Worm (Caenorhabditis elegans): Measurements from ENCODE around the gene F23F1.5.

Gene F23F1.5

DNA sequence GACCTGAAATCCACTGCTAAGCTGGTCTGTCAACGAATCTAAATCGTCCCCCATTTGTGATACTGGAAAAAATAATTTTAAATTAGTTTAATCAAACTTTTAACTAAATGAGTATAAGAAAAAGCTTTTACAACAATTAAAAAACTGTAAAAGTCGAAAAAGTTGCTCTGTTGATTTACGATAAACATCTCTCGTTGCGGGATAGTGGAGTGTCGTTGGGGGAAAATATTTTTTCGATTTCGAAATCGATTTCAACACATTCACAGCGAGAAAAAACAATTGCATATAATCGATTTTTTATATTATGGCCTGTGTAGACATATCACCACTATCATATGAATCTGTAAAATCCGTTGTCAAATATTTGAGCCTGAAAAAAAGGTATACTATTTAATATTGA, at the start of gene F23F1.5, which contains the start of gene fbxc-54:
F23F1.5 (minus strand) TSS at position 64 of the 400 bp plus-strand sequence.
fbxc-54 (plus strand) TSS at position 199 of the 400 bp plus-strand sequence.
- TF ChIP-seq lsy-2 (tag; optimal IDR thresholded peaks at IDR 0.05) (peak in 1 of 2 experiments; percentile 58), mes-2 (tag; optimal IDR thresholded peaks at IDR 0.05; ENCODE audit: poor library complexity, severe bottlenecking) (peak; percentile 37), gei-8 (GFP tag; optimal IDR thresholded peaks at IDR 0.05) (no peak), R02D3.7 (tag; optimal IDR thresholded peaks at IDR 0.05) (peak; percentile 43), T20F7.1 (GFP tag; optimal IDR thresholded peaks at IDR 0.05) (peak; percentile 90), dve-1 (tag; optimal IDR thresholded peaks at IDR 0.05; ENCODE audit: insufficient read depth) (peak; percentile 18), dpl-1 (GFP tag; optimal IDR thresholded peaks at IDR 0.05) (peak; percentile 31), daf-16 (GFP tag; optimal IDR thresholded peaks at IDR 0.05) (no peak), daf-16 (tag; optimal IDR thresholded peaks at IDR 0.05) (peak; percentile 62), lin-15B (tag; optimal IDR thresholded peaks at IDR 0.05) (no peak), nhr-6 (tag; optimal IDR thresholded peaks at IDR 0.05) (peak; percentile 37), ceh-32 (tag; optimal IDR thresholded peaks at IDR 0.05; ENCODE audit: poor library complexity) (no peak)

DNA sequence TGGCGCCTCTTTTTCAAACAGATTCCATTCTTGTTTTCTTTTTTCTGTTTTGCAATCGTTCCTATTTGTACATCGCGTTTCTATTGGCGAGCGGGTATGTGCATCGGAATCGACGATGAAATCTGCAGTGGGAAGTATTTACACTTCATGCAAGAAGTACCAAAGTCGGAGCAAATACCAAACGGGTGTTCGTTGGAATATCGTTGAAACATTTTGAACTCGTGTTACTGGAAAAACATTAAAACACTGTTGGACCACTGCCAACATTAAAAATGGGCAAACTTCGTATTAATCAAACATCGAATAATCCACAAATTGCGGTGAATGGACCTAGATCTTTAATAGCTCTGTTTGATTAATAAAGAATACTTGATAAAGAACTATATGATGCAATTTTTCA, 47.8 kb upstream of the F23F1.5 start, which contains the start of gene C23H3.9:
C23H3.9 (minus strand) TSS at position 101 of the 400 bp plus-strand sequence.
- TF ChIP-seq dmd-8 (GFP tag; IDR thresholded peaks at IDR 0.05) (no peak), nhr-10 (tag; optimal IDR thresholded peaks at IDR 0.05) (no peak), mxl-3 (GFP tag; optimal IDR thresholded peaks at IDR 0.05) (no peak), nhr-77 (tag; optimal IDR thresholded peaks at IDR 0.05) (no peak), madf-9 (GFP tag; conservative IDR thresholded peaks at IDR 0.05) (no peak), arid-1 (GFP tag; conservative IDR thresholded peaks at IDR 0.05) (no peak), Y5F2A.4 (GFP tag; optimal IDR thresholded peaks at IDR 0.05) (no peak), nhr-6 (tag; optimal IDR thresholded peaks at IDR 0.05) (no peak), aly-2 (tag; optimal IDR thresholded peaks at IDR 0.05) (no peak), nhr-28 (tag; optimal IDR thresholded peaks at IDR 0.05) (no peak), dmd-6 (GFP tag; IDR thresholded peaks at IDR 0.05) (no peak), unc-62 (GFP tag; optimal IDR thresholded peaks at IDR 0.05 in 1 of 2) (no peak), unc-62 (tag; optimal IDR thresholded peaks at IDR 0.05) (no peak)

DNA sequence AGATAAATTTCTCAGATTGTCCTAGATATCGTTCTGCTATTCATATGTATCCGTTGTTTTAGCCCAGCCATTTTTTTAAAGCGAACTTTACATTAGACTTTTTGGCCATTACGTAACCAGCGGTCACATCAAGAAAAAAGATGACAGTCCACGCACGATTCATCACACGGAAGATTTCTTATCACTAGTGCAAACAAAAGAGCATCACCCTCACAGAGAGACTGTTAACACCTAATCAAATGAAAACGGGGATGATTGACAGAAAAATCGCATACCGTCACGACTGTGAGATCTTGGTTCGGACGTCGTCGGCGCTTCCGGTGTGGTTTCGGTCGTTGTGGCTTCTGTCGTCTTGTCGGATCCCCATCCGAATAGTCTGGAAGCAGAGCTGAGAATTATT, 45.3 kb upstream of the F23F1.5 start:
- peak; percentile 32 for TF ChIP-seq dve-1 (tag; optimal IDR thresholded peaks at IDR 0.05; ENCODE audit: insufficient read depth)
- TF ChIP-seq daf-16 (GFP tag; optimal IDR thresholded peaks at IDR 0.05): no peak
- no peak for TF ChIP-seq daf-16 (tag; optimal IDR thresholded peaks at IDR 0.05)
- TF ChIP-seq dmd-6 (GFP tag; IDR thresholded peaks at IDR 0.05): peak; percentile 66
- peak; percentile 64 for TF ChIP-seq pqm-1 (tag; optimal IDR thresholded peaks at IDR 0.05)
- TF ChIP-seq hlh-30 (tag; optimal IDR thresholded peaks at IDR 0.05; ENCODE audit: insufficient read depth): peak; percentile 23

DNA sequence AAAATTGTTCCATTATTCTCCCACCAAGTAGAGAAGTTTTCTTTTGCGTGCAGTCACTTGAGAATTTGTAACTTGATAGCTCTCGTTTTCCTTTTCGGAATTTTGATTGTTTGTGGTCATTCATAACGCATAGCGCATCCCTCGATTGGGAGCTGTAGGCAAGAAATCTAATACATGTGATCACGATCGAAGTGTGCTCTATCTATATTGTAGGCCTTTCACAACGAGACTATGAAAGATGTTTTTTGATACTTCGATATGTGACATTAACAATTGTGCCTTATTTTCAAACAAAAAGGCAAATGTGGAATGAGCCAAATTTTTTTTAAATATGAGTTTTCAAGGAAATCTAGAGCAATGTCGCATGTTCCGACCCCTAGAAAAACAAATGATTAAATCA, 44.4 kb upstream of the F23F1.5 start:
- TF ChIP-seq mdt-29 (GFP tag; IDR thresholded peaks at IDR 0.05) (no peak), unc-62 (GFP tag; optimal IDR thresholded peaks at IDR 0.05 in 1 of 2) (peak in 1 of 2 experiments; percentile 95), unc-62 (tag; optimal IDR thresholded peaks at IDR 0.05) (no peak), unc-130 (GFP tag; optimal IDR thresholded peaks at IDR 0.05) (no peak), aly-2 (tag; optimal IDR thresholded peaks at IDR 0.05) (no peak), nhr-41 (GFP tag; IDR thresholded peaks at IDR 0.05) (no peak)

DNA sequence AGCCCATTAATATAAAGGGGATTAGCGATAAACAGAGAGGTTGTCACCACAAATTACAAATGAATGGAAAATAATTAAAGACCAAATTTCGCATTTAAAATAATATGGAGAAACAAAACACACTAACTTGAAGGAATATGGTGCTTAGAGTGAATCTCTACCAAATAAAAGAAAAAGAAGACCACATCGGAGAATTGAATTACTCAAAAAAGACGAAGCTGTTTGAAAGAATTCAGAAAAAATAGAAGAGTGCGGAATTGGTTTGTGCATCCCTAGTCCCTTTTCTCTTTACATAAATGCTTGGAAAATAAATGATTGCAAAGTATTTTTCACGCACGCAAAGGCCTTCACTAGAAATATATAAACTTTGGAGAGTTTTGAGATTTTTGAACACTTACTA, 42.5 kb upstream of the F23F1.5 start:
- TF ChIP-seq ces-1 (GFP tag; optimal IDR thresholded peaks at IDR 0.05) (peak; percentile 26), Y105C5A.15 (GFP tag; IDR thresholded peaks at IDR 0.05) (no peak), aha-1 (tag) (peak; percentile 86), nhr-237 (tag; optimal IDR thresholded peaks at IDR 0.05) (no peak)

All from whole organism, L4 larva.